Worm (Caenorhabditis elegans): Measurements from ENCODE around the gene ZC395.4.

ZC395.4 gene

DNA sequence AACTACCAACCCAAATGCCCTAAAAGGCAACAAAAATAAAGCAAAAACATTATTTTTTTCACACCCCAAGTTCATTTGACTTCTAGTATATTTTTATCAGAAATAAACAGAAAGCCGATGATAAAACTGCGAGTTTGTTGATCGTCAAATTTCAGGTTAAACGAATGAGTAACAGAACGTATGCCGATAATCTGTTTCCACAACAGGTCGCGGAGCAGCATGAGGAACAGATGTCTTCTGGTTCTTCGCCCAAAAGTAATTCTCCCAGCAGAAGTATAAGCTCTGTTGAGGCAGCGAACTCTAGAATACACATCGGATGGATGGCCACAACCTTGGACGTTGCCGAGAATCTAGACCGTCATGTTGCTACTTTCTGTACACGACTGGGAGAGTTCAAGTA is 39.5 kb upstream of the ZC395.4 start, which contains the start of gene prmt-5 (continued):
- TF ChIP-seq mep-1 (tag; optimal IDR thresholded peaks at IDR 0.05) (peak; percentile 47), fkh-10 (GFP tag; optimal IDR thresholded peaks at IDR 0.05) (no peak), vab-7 (GFP tag; IDR thresholded peaks at IDR 0.05) (no peak), pha-4 (GFP tag; IDR thresholded peaks at IDR 0.05) (peak; percentile 81; the same call in 1 of the 2 replicates), pha-4 (tag; optimal IDR thresholded peaks at IDR 0.05) (no peak), snpc-4 (tag; optimal IDR thresholded peaks at IDR 0.05) (no peak), rbr-2 (tag; optimal IDR thresholded peaks at IDR 0.05) (peak; percentile 30), mes-2 (tag; optimal IDR thresholded peaks at IDR 0.05; ENCODE audit: poor library complexity, severe bottlenecking) (peak; percentile 23), T20F7.1 (GFP tag; optimal IDR thresholded peaks at IDR 0.05) (peak; percentile 59), nhr-48 (tag; optimal IDR thresholded peaks at IDR 0.05) (no peak), lsy-2 (tag; optimal IDR thresholded peaks at IDR 0.05) (peak in 1 of 2 experiments; percentile 54), lin-29 (GFP tag; IDR thresholded peaks at IDR 0.05) (no peak), dmd-8 (GFP tag; IDR thresholded peaks at IDR 0.05) (no peak)

DNA sequence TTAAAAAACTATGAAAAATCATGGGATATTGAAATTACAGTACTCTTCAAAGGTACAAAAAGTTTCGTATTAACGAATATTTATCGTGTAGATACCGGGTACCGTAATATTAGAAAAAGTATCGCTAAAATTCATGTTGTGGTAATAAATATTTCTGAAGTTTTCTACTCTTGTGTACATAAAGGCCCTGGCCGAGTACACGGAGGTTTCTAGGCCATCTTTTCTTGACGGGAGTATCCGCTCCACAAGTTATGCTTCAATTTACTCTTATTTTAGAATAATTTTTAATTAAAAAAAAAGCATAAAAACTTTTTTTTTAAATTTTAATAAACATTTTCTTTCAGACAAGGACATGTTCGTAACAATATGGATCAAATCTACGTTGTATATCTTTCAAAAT is 36.8 kb upstream of the ZC395.4 start:
- TF ChIP-seq pqm-1 (tag; optimal IDR thresholded peaks at IDR 0.05) (no peak), mes-2 (tag; optimal IDR thresholded peaks at IDR 0.05; ENCODE audit: poor library complexity, severe bottlenecking) (peak; percentile 58), daf-8 (GFP tag; IDR thresholded peaks at IDR 0.05) (no peak), lim-7 (GFP tag; IDR thresholded peaks at IDR 0.05) (no peak), T20F7.1 (GFP tag; optimal IDR thresholded peaks at IDR 0.05) (no peak), pha-4 (GFP tag; IDR thresholded peaks at IDR 0.05) (no peak), pha-4 (tag; optimal IDR thresholded peaks at IDR 0.05) (no peak), spr-3 (GFP tag; optimal IDR thresholded peaks at IDR 0.05) (no peak)

DNA sequence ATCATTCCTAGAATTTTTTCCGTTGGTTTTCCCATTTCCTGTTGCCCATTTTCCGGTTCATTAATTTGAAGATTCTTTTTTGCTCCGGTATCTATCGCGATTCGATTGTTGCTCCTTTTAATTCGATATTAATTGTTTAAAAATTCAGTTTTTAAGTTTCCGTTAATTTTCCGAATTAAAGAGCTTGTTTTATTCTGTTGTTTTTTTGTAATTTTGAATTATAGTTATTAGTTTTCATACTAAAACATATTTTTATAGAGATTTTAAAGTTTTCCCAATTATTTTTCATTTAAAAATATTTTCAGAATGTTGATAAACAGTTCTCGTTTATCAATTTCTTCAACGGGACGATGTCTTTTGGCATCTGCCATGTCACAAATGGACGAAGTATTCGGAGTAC is 35.6 kb upstream of the ZC395.4 start, which contains the start of gene mrps-26:
Gene mrps-26, plus strand, starts transcription at position 301 of the 400 bp plus-strand sequence.
- no peak for TF ChIP-seq mxl-2 (GFP tag; conservative IDR thresholded peaks at IDR 0.05)
- no peak for TF ChIP-seq dmd-8 (GFP tag; IDR thresholded peaks at IDR 0.05)
- no peak for TF ChIP-seq F10B5.3 (tag; optimal IDR thresholded peaks at IDR 0.05)
- no peak for TF ChIP-seq zip-11 (GFP tag; IDR thresholded peaks at IDR 0.05)
- no peak for TF ChIP-seq jun-1 (tag; optimal IDR thresholded peaks at IDR 0.05)
- no peak for TF ChIP-seq mxl-3 (GFP tag; optimal IDR thresholded peaks at IDR 0.05)
- no peak for TF ChIP-seq dve-1 (tag; optimal IDR thresholded peaks at IDR 0.05; ENCODE audit: insufficient read depth)
- no peak for TF ChIP-seq nhr-42 (GFP tag; IDR thresholded peaks at IDR 0.05)

DNA sequence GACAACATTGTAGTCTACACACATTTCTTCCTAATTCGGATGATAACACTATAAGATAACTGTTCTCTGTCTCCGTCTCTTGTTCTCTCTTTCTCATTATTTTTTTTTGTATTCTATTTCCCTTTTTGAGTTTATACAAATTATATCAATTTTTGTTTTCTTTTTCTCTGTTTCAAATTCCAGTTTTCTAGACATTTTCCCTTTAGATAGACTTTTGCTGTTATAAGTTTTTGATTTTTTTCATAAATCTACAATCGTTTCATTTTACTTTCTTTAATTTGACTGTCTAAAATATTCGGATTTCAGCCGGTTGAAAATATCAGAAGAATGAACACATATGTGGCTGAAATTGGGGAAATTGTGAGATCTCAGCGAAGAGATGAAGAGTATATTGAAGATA is 33.8 kb upstream of the ZC395.4 start, which contains the start of gene prx-10:
Gene prx-10, plus strand, starts transcription at position 301 of the 400 bp plus-strand sequence.
- TF ChIP-seq fos-1 (tag; optimal IDR thresholded peaks at IDR 0.05) = no peak
- peak; percentile 79 for TF ChIP-seq nhr-28 (tag; optimal IDR thresholded peaks at IDR 0.05)

DNA sequence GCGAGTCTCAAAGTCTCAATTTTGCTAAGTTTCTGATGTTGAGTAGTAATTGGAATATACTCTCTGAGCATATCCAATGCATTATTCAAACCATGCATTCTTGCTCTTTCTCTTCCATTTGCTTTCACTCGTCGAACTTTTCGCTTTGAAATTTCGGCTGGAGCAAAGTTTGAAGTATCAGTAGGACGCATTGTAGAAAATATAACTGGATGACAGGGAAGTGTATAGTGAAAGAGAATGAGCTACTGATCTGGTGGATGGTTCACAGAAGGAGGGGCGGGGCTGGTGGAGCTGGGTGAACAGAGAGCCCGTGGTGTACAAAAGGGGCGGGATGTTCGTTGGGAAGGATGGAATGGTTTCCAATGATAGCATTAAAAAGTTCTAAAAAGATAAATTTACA is 28.1 kb upstream of the ZC395.4 start:
- TF ChIP-seq ceh-20 (GFP tag; IDR thresholded peaks at IDR 0.05) = no peak
- TF ChIP-seq attf-4 (tag; optimal IDR thresholded peaks at IDR 0.05) = no peak
- no peak for TF ChIP-seq mep-1 (tag; optimal IDR thresholded peaks at IDR 0.05)
- no peak for TF ChIP-seq saeg-2 (GFP tag; IDR thresholded peaks at IDR 0.05)
- TF ChIP-seq dmd-6 (GFP tag; IDR thresholded peaks at IDR 0.05) = no peak
- TF ChIP-seq php-3 (GFP tag; IDR thresholded peaks at IDR 0.05) = no peak
- no peak for TF ChIP-seq sdz-12 (GFP tag; optimal IDR thresholded peaks at IDR 0.05)
- no peak for TF ChIP-seq skn-1 (tag; optimal IDR thresholded peaks at IDR 0.05)
- no peak for TF ChIP-seq ctbp-1 (GFP tag; IDR thresholded peaks at IDR 0.05)
- no peak for TF ChIP-seq snpc-4 (tag; optimal IDR thresholded peaks at IDR 0.05)
- TF ChIP-seq ceh-62 (tag; optimal IDR thresholded peaks at IDR 0.05) = no peak
- no peak for TF ChIP-seq ZK546.5 (tag; optimal IDR thresholded peaks at IDR 0.05)
- no peak for TF ChIP-seq nhr-11 (tag; optimal IDR thresholded peaks at IDR 0.05)
- no peak for TF ChIP-seq nhr-76 (tag; optimal IDR thresholded peaks at IDR 0.05)
- TF ChIP-seq ceh-44 (GFP tag; IDR thresholded peaks at IDR 0.05) = no peak
- TF ChIP-seq ceh-82 (tag; optimal IDR thresholded peaks at IDR 0.05) = no peak
